Worm (Caenorhabditis elegans): ENCODE data around the gene B0198.3.

Gene B0198.3

ce11 chrX:12017908-12018479 is 38.9 kb downstream of the B0198.3 start, which contains the start of the genes nmat-1 and ucr-2.1:
Gene nmat-1, minus strand, starts transcription at chrX:12018043.
Gene ucr-2.1, plus strand, starts transcription at chrX:12018429.
- no peak for TF ChIP-seq unc-39 (tag; optimal IDR thresholded peaks at IDR 0.05)
- no peak for TF ChIP-seq nhr-11 (tag; optimal IDR thresholded peaks at IDR 0.05)
- TF ChIP-seq snpc-4 (tag; optimal IDR thresholded peaks at IDR 0.05): peak; percentile 82
- TF ChIP-seq elt-3 (tag; optimal IDR thresholded peaks at IDR 0.05): no peak
- TF ChIP-seq elt-1 (tag; optimal IDR thresholded peaks at IDR 0.05): no peak
- no peak for TF ChIP-seq nhr-28 (tag; optimal IDR thresholded peaks at IDR 0.05)
- no peak for TF ChIP-seq fos-1 (tag; optimal IDR thresholded peaks at IDR 0.05)
- no peak for TF ChIP-seq zag-1 (tag; optimal IDR thresholded peaks at IDR 0.05)
- TF ChIP-seq eor-1 (tag; optimal IDR thresholded peaks at IDR 0.05): no peak
- TF ChIP-seq R02D3.7 (tag; optimal IDR thresholded peaks at IDR 0.05): no peak
- peak; percentile 41 for TF ChIP-seq tbx-2 (tag; optimal IDR thresholded peaks at IDR 0.05)
- TF ChIP-seq unc-62 (GFP tag; optimal IDR thresholded peaks at IDR 0.05): no peak
- no peak for TF ChIP-seq nhr-67 (tag; optimal IDR thresholded peaks at IDR 0.05)
- TF ChIP-seq nhr-77 (tag; optimal IDR thresholded peaks at IDR 0.05): no peak
- peak; percentile 92 for TF ChIP-seq pha-4 (tag; optimal IDR thresholded peaks at IDR 0.05)
- peak; percentile 71 for TF ChIP-seq nfya-1 (tag; optimal IDR thresholded peaks at IDR 0.05; ENCODE audit: insufficient read depth)
- peak; percentile 83 for TF ChIP-seq lin-15B (tag; optimal IDR thresholded peaks at IDR 0.05)
- no peak for TF ChIP-seq ZK546.5 (tag; optimal IDR thresholded peaks at IDR 0.05)
- TF ChIP-seq ztf-11 (tag; optimal IDR thresholded peaks at IDR 0.05): no peak
- TF ChIP-seq nhr-23 (tag; optimal IDR thresholded peaks at IDR 0.05): peak; percentile 73
- TF ChIP-seq ceh-16 (tag; optimal IDR thresholded peaks at IDR 0.05): no peak
- no peak for TF ChIP-seq sea-2 (GFP tag; optimal IDR thresholded peaks at IDR 0.05)
- peak; percentile 83 for TF ChIP-seq elt-2 (tag; optimal IDR thresholded peaks at IDR 0.05)
- peak; percentile 83 for TF ChIP-seq lin-39 (tag; optimal IDR thresholded peaks at IDR 0.05)
- TF ChIP-seq pqm-1 (tag; optimal IDR thresholded peaks at IDR 0.05): peak; percentile 68
- peak; percentile 41 for TF ChIP-seq ceh-28 (tag; optimal IDR thresholded peaks at IDR 0.05)
- TF ChIP-seq ceh-9 (tag; optimal IDR thresholded peaks at IDR 0.05): no peak
- no peak for TF ChIP-seq mml-1 (tag; optimal IDR thresholded peaks at IDR 0.05)
- TF ChIP-seq mdl-1 (tag; optimal IDR thresholded peaks at IDR 0.05): no peak
- no peak for TF ChIP-seq lsy-12 (tag; optimal IDR thresholded peaks at IDR 0.05)
- TF ChIP-seq aly-2 (tag; optimal IDR thresholded peaks at IDR 0.05): no peak
- TF ChIP-seq hmg-11 (tag; optimal IDR thresholded peaks at IDR 0.05): peak; percentile 90
- peak; percentile 42 for TF ChIP-seq jun-1 (tag; optimal IDR thresholded peaks at IDR 0.05)
- peak; percentile 44 for TF ChIP-seq skn-1 (tag; optimal IDR thresholded peaks at IDR 0.05)
- no peak for TF ChIP-seq nhr-237 (tag; optimal IDR thresholded peaks at IDR 0.05)
- TF ChIP-seq nhr-25 (tag; optimal IDR thresholded peaks at IDR 0.05): peak; percentile 93
- no peak for TF ChIP-seq egl-27 (tag; optimal IDR thresholded peaks at IDR 0.05)
- no peak for TF ChIP-seq nhr-76 (tag; optimal IDR thresholded peaks at IDR 0.05)
- TF ChIP-seq fkh-2 (tag; optimal IDR thresholded peaks at IDR 0.05): no peak
- TF ChIP-seq ztf-4 (tag; optimal IDR thresholded peaks at IDR 0.05): no peak
- TF ChIP-seq nhr-43 (tag; optimal IDR thresholded peaks at IDR 0.05; ENCODE audit: poor library complexity, severe bottlenecking): peak; percentile 69
- TF ChIP-seq egl-5 (tag; optimal IDR thresholded peaks at IDR 0.05): peak; percentile 85
- no peak for TF ChIP-seq ceh-82 (tag; optimal IDR thresholded peaks at IDR 0.05)
- no peak for TF ChIP-seq nhr-12 (tag; optimal IDR thresholded peaks at IDR 0.05)
- no peak for TF ChIP-seq ama-1 (optimal IDR thresholded peaks at IDR 0.05)
- TF ChIP-seq fkh-10 (GFP tag; optimal IDR thresholded peaks at IDR 0.05): peak; percentile 6
- no peak for TF ChIP-seq daf-12 (tag; optimal IDR thresholded peaks at IDR 0.05)

Data from whole organism, L3 larva.